Worm (Caenorhabditis elegans) whole organism, young adult: ENCODE data around the gene lips-15.

ENCODE experiments used
- B0019.2 ChIP-seq: fragments of 200-800 bp; sonication (Bioruptor generic); conservative IDR thresholded peaks from 2 replicates; pipeline ENCODE4 v1.3.6; 2022; ENCODE audit warnings: missing genetic modification reagents, missing genetic modification characterization, missing compliant biosample characterization
- B0336.3 ChIP-seq: fragments of 200-800 bp; sonication (Bioruptor generic); IDR thresholded peaks from 2 replicates; pipeline ENCODE4 v1.3.6; 2022; ENCODE audit warnings: missing genetic modification characterization, missing compliant biosample characterization
- D2030.7 ChIP-seq: fragments of 200-800 bp; sonication (Bioruptor generic); IDR thresholded peaks from 2 replicates; pipeline ENCODE4 v1.3.6; 2022; ENCODE audit warnings: missing genetic modification reagents, missing genetic modification characterization, missing compliant biosample characterization
- K11D2.4 ChIP-seq: fragments of 200-800 bp; sonication (Bioruptor generic); IDR thresholded peaks from 2 replicates; pipeline ENCODE4 v1.3.6; 2022; ENCODE audit warnings: missing genetic modification reagents, missing genetic modification characterization, missing compliant biosample characterization
- dpff-1 ChIP-seq: sonication (generic microtip); optimal IDR thresholded peaks from 2 replicates; lab custom pipeline; 2017; ENCODE audit warnings: mild to moderate bottlenecking, missing genetic modification characterization, missing compliant biosample characterization
- lin-35 ChIP-seq, 3 experiments: fragments of 150-350 bp in 2 of 3; sonication (generic microtip) in 1 of 3; optimal IDR thresholded peaks; 2 replicates each; lab custom pipeline; 2014 to 2018; ENCODE audit warnings: missing biosample characterization in 3 of 3, missing genetic modification characterization in 3 of 3, missing genetic modification reagents in 3 of 3
- nhr-90 ChIP-seq: sonication (generic microtip); optimal IDR thresholded peaks from 2 replicates; lab custom pipeline; 2016; ENCODE audit warnings: missing genotype, mild to moderate bottlenecking, missing genetic modification characterization, missing compliant biosample characterization
- unc-130 ChIP-seq: sonication (generic microtip); optimal IDR thresholded peaks from 2 replicates; lab custom pipeline; 2016; ENCODE audit warnings: missing genetic modification reagents, missing genetic modification characterization, missing compliant biosample characterization
- unc-62 ChIP-seq: fragments of 150-350 bp; optimal IDR thresholded peaks from 2 replicates; lab custom pipeline; 2014; ENCODE audit warnings: missing biosample characterization, missing genetic modification reagents, missing genetic modification characterization

DNA sequence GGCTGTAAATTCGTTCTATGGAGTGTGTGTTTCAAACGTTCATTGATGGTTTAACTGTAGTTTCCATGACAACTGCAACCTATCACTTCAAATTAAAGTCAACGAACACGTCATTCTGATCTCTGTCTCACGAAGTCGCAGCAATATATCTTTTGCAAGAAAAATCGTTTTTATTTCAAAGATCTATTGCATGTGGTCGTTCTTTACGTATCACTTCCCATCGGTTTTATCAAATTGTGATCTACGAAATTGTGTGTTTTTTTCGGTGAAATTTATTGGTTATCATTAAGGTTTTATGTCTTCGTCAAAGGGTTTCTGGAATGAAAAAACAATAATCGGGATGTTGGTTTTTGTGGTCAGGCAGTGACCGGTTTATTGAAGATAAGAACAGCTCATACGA is 18.7 kb downstream of the lips-15 start:
- no peak for TF ChIP-seq K11D2.4
- no peak for TF ChIP-seq dpff-1 (tag; lab: Kevin White, UChicago)
- no peak for TF ChIP-seq unc-130 (GFP tag; lab: Kevin White, UChicago)
- no peak for TF ChIP-seq nhr-90
- no peak for TF ChIP-seq B0336.3
- no peak for TF ChIP-seq unc-62 (GFP tag; lab: Kevin White, UChicago)
- TF ChIP-seq B0019.2 (GFP tag; lab: Robert Waterston, UW), result no peak
- TF ChIP-seq lin-35 (GFP tag; optimal IDR thresholded peaks at IDR 0.05; lab: Kevin White, UChicago), result no peak
- TF ChIP-seq D2030.7, result no peak
